Worm (Caenorhabditis elegans) whole organism, L4/young adult: ENCODE data around the gene T24B8.7.

ENCODE experiments used
- dao-5 ChIP-seq: sonication (generic microtip); optimal IDR thresholded peaks from 2 replicates; lab custom pipeline; 2016; ENCODE audit warnings: missing genotype, missing genetic modification characterization, moderate library complexity, missing compliant biosample characterization
- him-1 ChIP-seq: sonication (generic microtip); optimal IDR thresholded peaks from 2 replicates; lab custom pipeline; 2016; ENCODE audit warnings: missing genotype, missing genetic modification reagents, missing genetic modification characterization, missing compliant biosample characterization

DNA sequence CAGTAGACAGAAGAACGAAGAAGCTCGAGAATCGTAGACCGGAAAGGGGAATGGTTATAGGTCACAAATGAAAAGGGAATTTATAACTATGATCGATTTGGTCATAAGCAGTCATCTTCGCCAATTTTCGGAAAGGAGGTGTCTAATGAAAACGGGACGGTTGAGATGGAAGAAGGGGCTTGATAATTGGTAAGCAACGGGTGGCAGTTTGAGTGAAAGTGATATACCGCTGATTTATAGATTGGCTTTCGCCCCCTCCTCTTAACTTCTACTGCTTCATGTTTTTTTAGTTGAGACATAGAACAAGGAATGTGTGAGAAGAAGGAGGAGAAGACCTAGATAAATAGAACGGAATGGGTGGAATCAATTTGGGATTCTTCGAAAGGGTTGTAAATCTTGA, 19.3 kb upstream of the T24B8.7 start:
- TF ChIP-seq dao-5 (tag; lab: Kevin White, UChicago) (no peak), him-1 (no peak)
